Worm (Caenorhabditis elegans): ENCODE data around the gene ugt-67.

ce11 chrV:4920690-4921152 lies 19.5 kb downstream of the ugt-67 start, which contains the start of the genes C02E7.8 and srh-23:
- TF ChIP-seq nhr-77 (tag; optimal IDR thresholded peaks at IDR 0.05): no peak
- TF ChIP-seq snpc-4 (tag; optimal IDR thresholded peaks at IDR 0.05): no peak
- TF ChIP-seq dpl-1 (GFP tag; optimal IDR thresholded peaks at IDR 0.05): no peak
- no peak for TF ChIP-seq zag-1 (tag; optimal IDR thresholded peaks at IDR 0.05)
- no peak for TF ChIP-seq pag-3 (tag; optimal IDR thresholded peaks at IDR 0.05; ENCODE audit: borderline replicate concordance, insufficient read depth)
- TF ChIP-seq nhr-76 (tag; optimal IDR thresholded peaks at IDR 0.05): no peak
- no peak for TF ChIP-seq ceh-8 (GFP tag; optimal IDR thresholded peaks at IDR 0.05)
- TF ChIP-seq sup-37 (GFP tag; optimal IDR thresholded peaks at IDR 0.05): no peak
- TF ChIP-seq blmp-1 (tag; optimal IDR thresholded peaks at IDR 0.05): peak; percentile 33
- TF ChIP-seq ceh-82 (tag; optimal IDR thresholded peaks at IDR 0.05): no peak
- no peak for TF ChIP-seq skn-1 (tag; optimal IDR thresholded peaks at IDR 0.05)
- no peak for TF ChIP-seq ama-1 (optimal IDR thresholded peaks at IDR 0.05)
- no peak for TF ChIP-seq lin-39 (tag; optimal IDR thresholded peaks at IDR 0.05)
- no peak for TF ChIP-seq unc-62 (GFP tag; optimal IDR thresholded peaks at IDR 0.05)

All from whole organism, L1 larva.